Worm (Caenorhabditis elegans) whole organism, young adult: ENCODE data around the gene fbxa-81.
A peak's percentile ranks its signal among the peaks of the same experiment; 100 is the strongest.

Experiments used
- B0019.2 ChIP-seq: fragments of 200-800 bp; sonication (Bioruptor generic); conservative IDR thresholded peaks from 2 replicates; pipeline ENCODE4 v1.3.6; 2022; ENCODE audit warnings: missing genetic modification reagents, missing genetic modification characterization, missing compliant biosample characterization
- B0336.3 ChIP-seq: fragments of 200-800 bp; sonication (Bioruptor generic); IDR thresholded peaks from 2 replicates; pipeline ENCODE4 v1.3.6; 2022; ENCODE audit warnings: missing genetic modification characterization, missing compliant biosample characterization
- C06A6.2 ChIP-seq: fragments of 200-800 bp; sonication (Bioruptor generic); conservative IDR thresholded peaks from 2 replicates; pipeline ENCODE4 v1.3.6; 2022; ENCODE audit warnings: missing genetic modification characterization, missing compliant biosample characterization
- D2030.7 ChIP-seq: fragments of 200-800 bp; sonication (Bioruptor generic); IDR thresholded peaks from 2 replicates; pipeline ENCODE4 v1.3.6; 2022; ENCODE audit warnings: missing genetic modification reagents, missing genetic modification characterization, missing compliant biosample characterization
- F10E7.11 ChIP-seq: sonication (generic microtip); optimal IDR thresholded peaks from 2 replicates; lab custom pipeline; 2017; ENCODE audit warnings: mild to moderate bottlenecking, missing genetic modification characterization, moderate library complexity, missing compliant biosample characterization
- F22D6.2 ChIP-seq: sonication (generic microtip); optimal IDR thresholded peaks from 2 replicates; lab custom pipeline; 2016; ENCODE audit warnings: mild to moderate bottlenecking, missing genetic modification characterization, missing compliant biosample characterization
- K12H6.12 ChIP-seq: fragments of 200-800 bp; sonication (Bioruptor generic); optimal IDR thresholded peaks from 2 replicates; lab custom pipeline; 2018; ENCODE audit warnings: mild to moderate bottlenecking, missing genetic modification characterization, missing compliant biosample characterization
- Y95B8A.8 ChIP-seq: fragments of 200-800 bp; sonication (Bioruptor generic); IDR thresholded peaks from 2 replicates; pipeline ENCODE4 v1.3.6; 2022; ENCODE audit warnings: missing genetic modification reagents, missing genetic modification characterization, missing compliant biosample characterization
- atf-7 ChIP-seq: sonication (generic microtip); optimal IDR thresholded peaks from 2 replicates; lab custom pipeline; 2017; ENCODE audit warnings: mild to moderate bottlenecking, missing genetic modification characterization, missing compliant biosample characterization
- bed-1 ChIP-seq: fragments of 200-800 bp; sonication (Bioruptor generic); IDR thresholded peaks from 2 replicates; pipeline ENCODE4 v1.3.6; 2022; ENCODE audit warnings: missing genetic modification reagents, missing genetic modification characterization, missing compliant biosample characterization
- cebp-1 ChIP-seq, 2 experiments: fragments of 200-800 bp in 1 of 2; sonication (Bioruptor generic) in 1 of 2; sonication (generic microtip) in 1 of 2; IDR thresholded peaks in 1 of 2; optimal IDR thresholded peaks in 1 of 2; 2 replicates each; pipeline versions ENCODE4 v1.3.6 to Lab custom; 2017 to 2022; ENCODE audit warnings: missing compliant biosample characterization in 2 of 2, missing genetic modification characterization in 2 of 2, mild to moderate bottlenecking in 1 of 2, missing genetic modification reagents in 1 of 2, moderate library complexity in 1 of 2
- ceh-58 ChIP-seq: fragments of 200-800 bp; sonication (Bioruptor generic); IDR thresholded peaks from 2 replicates; pipeline ENCODE4 v1.3.6; 2022; ENCODE audit warnings: missing genetic modification characterization, missing compliant biosample characterization
- ceh-79 ChIP-seq: sonication (generic microtip); optimal IDR thresholded peaks from 2 replicates; lab custom pipeline; 2017; ENCODE audit warnings: mild to moderate bottlenecking, missing genetic modification characterization, missing compliant biosample characterization
- ceh-91 ChIP-seq: fragments of 200-800 bp; sonication (Bioruptor generic); IDR thresholded peaks from 2 replicates; pipeline ENCODE4 v1.3.6; 2022; ENCODE audit warnings: missing genetic modification reagents, missing genetic modification characterization, missing compliant biosample characterization
- chd-7 ChIP-seq: sonication (generic microtip); optimal IDR thresholded peaks from 2 replicates; lab custom pipeline; 2016; ENCODE audit warnings: mild to moderate bottlenecking, missing genetic modification characterization, moderate library complexity, missing compliant biosample characterization
- dox-1 ChIP-seq: fragments of 200-800 bp; sonication (Bioruptor generic); IDR thresholded peaks from 2 replicates; pipeline ENCODE4 v1.3.6; 2022; ENCODE audit warnings: missing genetic modification reagents, missing genetic modification characterization, missing compliant biosample characterization
- dpl-1 ChIP-seq: fragments of 150-350 bp; optimal IDR thresholded peaks from 2 replicates; lab custom pipeline; 2014; ENCODE audit warnings: missing biosample characterization, missing genetic modification reagents, missing genetic modification characterization
- efl-1 ChIP-seq: fragments of 150-350 bp; optimal IDR thresholded peaks from 2 replicates; lab custom pipeline; 2014; ENCODE audit warnings: missing biosample characterization, missing genetic modification reagents, missing genetic modification characterization
- egl-44 ChIP-seq: fragments of 200-800 bp; sonication (Bioruptor generic); IDR thresholded peaks from 2 replicates; pipeline ENCODE4 v1.3.6; 2022; ENCODE audit warnings: missing genetic modification reagents, missing genetic modification characterization, missing compliant biosample characterization
- him-1 ChIP-seq: sonication (generic microtip); optimal IDR thresholded peaks from 2 replicates; lab custom pipeline; 2016; ENCODE audit warnings: missing genotype, missing genetic modification reagents, missing genetic modification characterization, missing compliant biosample characterization
- hmg-1.2 ChIP-seq: fragments of 200-800 bp; sonication (Bioruptor generic); IDR thresholded peaks from 2 replicates; pipeline ENCODE4 v1.3.6; 2022; ENCODE audit warnings: missing genetic modification reagents, missing genetic modification characterization, missing compliant biosample characterization
- hsf-1 ChIP-seq: fragments of 200-800 bp; sonication (Bioruptor generic); IDR thresholded peaks from 2 replicates; pipeline ENCODE4 v1.3.6; 2022; ENCODE audit warnings: missing genetic modification reagents, missing genetic modification characterization, missing compliant biosample characterization
- let-526 ChIP-seq: fragments of 200-800 bp; sonication (Bioruptor generic); IDR thresholded peaks from 2 replicates; pipeline ENCODE4 v1.3.6; 2022; ENCODE audit warnings: missing genetic modification reagents, missing genetic modification characterization, missing compliant biosample characterization
- lin-26 ChIP-seq: fragments of 200-800 bp; sonication (Bioruptor generic); IDR thresholded peaks from 2 replicates; pipeline ENCODE4 v1.3.6; 2022; ENCODE audit warnings: missing genetic modification reagents, missing genetic modification characterization, missing compliant biosample characterization
- lin-35 ChIP-seq, 3 experiments: fragments of 150-350 bp in 2 of 3; sonication (generic microtip) in 1 of 3; optimal IDR thresholded peaks; 2 replicates each; lab custom pipeline; 2014 to 2018; ENCODE audit warnings: missing biosample characterization in 3 of 3, missing genetic modification characterization in 3 of 3, missing genetic modification reagents in 3 of 3
- lin-40 ChIP-seq: sonication (generic microtip); optimal IDR thresholded peaks from 2 replicates; lab custom pipeline; 2016; ENCODE audit warnings: missing genetic modification characterization, mild to moderate bottlenecking, missing compliant biosample characterization, missing genotype, missing genetic modification reagents
- madf-10 ChIP-seq: sonication (generic microtip); optimal IDR thresholded peaks from 2 replicates; lab custom pipeline; 2016; ENCODE audit warnings: mild to moderate bottlenecking, missing genetic modification characterization, missing compliant biosample characterization
- mel-28 ChIP-seq: sonication (generic microtip); optimal IDR thresholded peaks from 2 replicates; lab custom pipeline; 2016; ENCODE audit warnings: borderline replicate concordance, mild to moderate bottlenecking, missing genetic modification characterization, missing compliant biosample characterization
- mes-4 ChIP-seq: sonication (generic microtip); optimal IDR thresholded peaks from 2 replicates; lab custom pipeline; 2016; ENCODE audit warnings: missing genotype, missing genetic modification characterization, missing compliant biosample characterization
- nfya-1 ChIP-seq: sonication (generic microtip); optimal IDR thresholded peaks from 2 replicates; lab custom pipeline; 2017; ENCODE audit warnings: antibody characterized with exemption, missing compliant biosample characterization, missing genetic modification characterization, borderline replicate concordance; ENCODE audit not compliant: insufficient read depth
- nfyb-1 ChIP-seq: fragments of 200-800 bp; sonication (Bioruptor generic); IDR thresholded peaks from 2 replicates; pipeline ENCODE4 v1.3.6; 2022; ENCODE audit warnings: missing genetic modification reagents, missing genetic modification characterization, missing compliant biosample characterization
- nhr-80 ChIP-seq: sonication (generic microtip); optimal IDR thresholded peaks from 2 replicates; lab custom pipeline; 2016; ENCODE audit warnings: missing genetic modification characterization, missing compliant biosample characterization
- rpc-1 ChIP-seq, 2 experiments: fragments of 150-350 bp in 1 of 2; sonication (generic microtip) in 1 of 2; optimal IDR thresholded peaks; 2 replicates each; lab custom pipeline; 2014 to 2018; ENCODE audit warnings: missing biosample characterization in 1 of 2, missing genetic modification characterization in 1 of 2, missing genetic modification reagents in 1 of 2, missing genotype in 1 of 2
- sea-2 ChIP-seq: fragments of 200-800 bp; sonication (Bioruptor generic); IDR thresholded peaks from 2 replicates; pipeline ENCODE4 v1.3.6; 2022; ENCODE audit warnings: missing genetic modification characterization, missing compliant biosample characterization
- snpc-1.1 ChIP-seq: sonication (generic microtip); optimal IDR thresholded peaks from 2 replicates; lab custom pipeline; 2017; ENCODE audit warnings: missing genetic modification characterization, mild to moderate bottlenecking, missing compliant biosample characterization, antibody characterized with exemption, moderate library complexity, missing genotype, missing genetic modification reagents; ENCODE audit not compliant: insufficient read depth
- snpc-4 ChIP-seq, 5 experiments: fragments of 150-350 bp in 1 of 5; sonication (generic microtip) in 4 of 5; optimal IDR thresholded peaks; 2 replicates each; lab custom pipeline; 2014 to 2018; ENCODE audit warnings: missing genetic modification characterization in 5 of 5, missing biosample characterization in 3 of 5, antibody characterized with exemption in 2 of 5, mild to moderate bottlenecking in 2 of 5, missing compliant biosample characterization in 2 of 5, missing genotype in 2 of 5, moderate library complexity in 2 of 5, missing genetic modification reagents in 1 of 5
- somi-1 ChIP-seq: fragments of 200-800 bp; sonication (Bioruptor generic); optimal IDR thresholded peaks from 2 replicates; lab custom pipeline; 2018; ENCODE audit warnings: mild to moderate bottlenecking, missing genetic modification characterization, missing compliant biosample characterization
- tlf-1 ChIP-seq: fragments of 200-800 bp; sonication (Bioruptor generic); optimal IDR thresholded peaks from 2 replicates; lab custom pipeline; 2018; ENCODE audit warnings: mild to moderate bottlenecking, missing genetic modification characterization, missing compliant biosample characterization
- unc-62 ChIP-seq: fragments of 150-350 bp; optimal IDR thresholded peaks from 2 replicates; lab custom pipeline; 2014; ENCODE audit warnings: missing biosample characterization, missing genetic modification reagents, missing genetic modification characterization
- ztf-22 ChIP-seq: fragments of 200-800 bp; sonication (Bioruptor generic); optimal IDR thresholded peaks from 2 replicates; lab custom pipeline; 2018; ENCODE audit warnings: mild to moderate bottlenecking, missing genetic modification characterization, moderate library complexity, missing compliant biosample characterization
- ztf-6 ChIP-seq: fragments of 200-800 bp; sonication (Bioruptor generic); IDR thresholded peaks from 2 replicates; pipeline ENCODE4 v1.3.6; 2022; ENCODE audit warnings: missing genetic modification reagents, missing genetic modification characterization, missing compliant biosample characterization

The fbxa-81 gene

DNA sequence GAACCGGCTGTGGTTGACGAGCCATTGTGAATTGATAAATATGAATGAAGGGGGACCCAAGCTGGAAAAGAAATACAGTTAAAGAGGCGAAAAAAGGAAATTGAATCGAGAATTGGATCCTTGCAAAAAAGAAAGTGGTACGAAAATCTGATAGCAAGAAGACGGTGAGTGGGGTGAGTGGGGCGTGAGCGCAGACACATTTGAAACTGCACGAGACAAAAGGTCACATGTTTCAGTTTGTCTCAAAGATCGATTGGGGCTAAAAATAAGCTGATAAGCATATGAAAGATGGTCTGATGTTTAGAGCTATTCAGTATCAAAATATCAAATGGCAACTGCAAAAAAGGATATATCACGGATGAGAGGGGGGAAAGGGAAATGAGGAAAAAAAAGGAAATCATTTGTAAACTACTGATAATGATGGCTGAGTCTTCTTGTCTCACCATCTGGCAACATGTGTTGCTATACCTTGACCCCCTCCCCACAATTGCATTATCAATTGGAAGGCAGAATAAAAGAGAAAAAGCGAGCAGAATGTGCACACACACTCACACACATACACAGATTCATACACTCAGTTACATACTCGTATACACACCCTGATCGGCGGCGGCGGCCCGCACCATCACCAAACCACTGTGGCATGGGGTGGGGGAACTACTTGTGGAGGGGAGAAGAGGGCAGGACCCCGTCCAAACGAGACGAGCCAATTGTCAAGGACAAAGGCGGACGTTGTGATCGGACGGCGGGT, 37.9 kb downstream of the fbxa-81 start, which contains the start of gene M163.1 (continued):
- TF ChIP-seq mel-28 (tag; lab: Kevin White, UChicago) (no peak), nfya-1 (tag; lab: Kevin White, UChicago) (no peak), ztf-6 (GFP tag; lab: Robert Waterston, UW) (no peak), rpc-1 (optimal IDR thresholded peaks at IDR 0.05; lab: Kevin White, UChicago) (no peak), rpc-1 (tag; optimal IDR thresholded peaks at IDR 0.05; lab: Kevin White, UChicago) (no peak)
- TF ChIP-seq, all 124 proteins: peak for 7

DNA sequence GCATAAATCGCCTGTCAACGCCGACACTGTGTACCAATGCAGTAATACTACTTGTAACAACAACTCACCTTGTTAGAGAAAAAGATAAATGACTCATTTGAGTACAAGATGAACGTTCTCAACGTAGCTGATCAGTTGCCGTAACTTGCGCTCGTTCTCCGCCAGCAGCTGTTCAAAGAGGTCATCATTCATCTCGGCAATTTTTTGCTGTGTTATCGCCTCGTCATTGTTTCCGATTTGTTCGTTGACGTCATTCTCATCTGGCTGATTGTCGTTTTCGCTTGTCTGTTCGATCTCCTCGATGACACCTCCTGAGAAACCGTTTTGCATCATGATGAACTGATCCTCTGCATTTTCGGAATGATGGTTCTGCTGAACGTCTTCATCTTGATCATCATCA, 38.6 kb downstream of the fbxa-81 start:
- TF ChIP-seq snpc-1.1 (tag; lab: Kevin White, UChicago): no peak
- TF ChIP-seq lin-26 (GFP tag; lab: Robert Waterston, UW): 0 out of 2 replicates have a peak, but pooled peaks have one; percentile 42
- TF ChIP-seq unc-62: peak; percentile 24
- no peak for TF ChIP-seq dpl-1 (GFP tag; lab: Kevin White, UChicago)
- no peak for TF ChIP-seq madf-10 (tag; lab: Kevin White, UChicago)
- no peak for TF ChIP-seq ceh-58

- TF ChIP-seq F10E7.11 (tag; lab: Kevin White, UChicago) (no peak), B0019.2 (GFP tag; lab: Robert Waterston, UW) (no peak), efl-1 (GFP tag; lab: Kevin White, UChicago) (no peak), chd-7 (tag; lab: Kevin White, UChicago) (peak; percentile 72), ceh-91 (GFP tag; lab: Robert Waterston, UW) (no peak), nfyb-1 (GFP tag; lab: Robert Waterston, UW) (0 out of 2 replicates have a peak, but pooled peaks have one; percentile 28), dpl-1 (GFP tag; lab: Kevin White, UChicago) (no peak), atf-7 (tag; lab: Kevin White, UChicago) (peak; percentile 58), egl-44 (0 out of 2 replicates have a peak, but pooled peaks have one; percentile 43), tlf-1 (GFP tag; lab: Kevin White, UChicago) (peak; percentile 77), bed-1 (GFP tag; lab: Robert Waterston, UW) (no peak), hmg-1.2 (GFP tag; lab: Robert Waterston, UW) (no peak), D2030.7 (GFP tag; lab: Robert Waterston, UW) (no peak), C06A6.2 (GFP tag; lab: Robert Waterston, UW) (peak; percentile 74), hsf-1 (GFP tag; lab: Robert Waterston, UW) (no peak), lin-35 (GFP tag; optimal IDR thresholded peaks at IDR 0.05; lab: Kevin White, UChicago) (peak in 1 of 3 experiments; percentile 28), K12H6.12 (peak; percentile 41), lin-40 (tag; lab: Kevin White, UChicago) (peak; percentile 77), somi-1 (GFP tag; lab: Kevin White, UChicago) (peak; percentile 90), F22D6.2 (tag; lab: Kevin White, UChicago) (peak; percentile 44), snpc-4 (GFP tag; optimal IDR thresholded peaks at IDR 0.05; lab: Kevin White, UChicago) (no peak), snpc-4 (tag; optimal IDR thresholded peaks at IDR 0.05; lab: Kevin White, UChicago) (peak in 2 of 4 experiments; percentile 1 to 40), unc-62 (peak; percentile 97), nhr-80 (tag; lab: Kevin White, UChicago) (peak; percentile 89), let-526 (GFP tag; lab: Robert Waterston, UW) (peak; percentile 74; the same call in 1 of the 2 replicates), lin-26 (GFP tag; lab: Robert Waterston, UW) (peak; percentile 77; the same call in 1 of the 2 replicates), mes-4 (tag; lab: Kevin White, UChicago) (no peak), dox-1 (GFP tag; lab: Robert Waterston, UW) (0 out of 2 replicates have a peak, but pooled peaks have one; percentile 35), him-1 (tag; lab: Kevin White, UChicago) (no peak), B0336.3 (peak; percentile 76; the same call in 1 of the 2 replicates), sea-2 (GFP tag; lab: Robert Waterston, UW) (no peak), Y95B8A.8 (GFP tag; lab: Robert Waterston, UW) (peak; percentile 61; the same call in 1 of the 2 replicates), ceh-79 (no peak), ztf-22 (GFP tag; lab: Kevin White, UChicago) (peak; percentile 91), cebp-1 (GFP tag; IDR thresholded peaks at IDR 0.05; lab: Robert Waterston, UW) (peak; percentile 37; the same call in 1 of the 2 replicates), cebp-1 (tag; optimal IDR thresholded peaks at IDR 0.05; lab: Kevin White, UChicago) (peak; percentile 88)
Observed at ce11 chrX:14502116-14502587, 39.7 kb downstream of the fbxa-81 start.
